Worm (Caenorhabditis elegans) whole organism, L4 larva: ENCODE measurements around the gene lys-2.

ENCODE experiments used
- ceh-32 ChIP-seq: sonication (generic microtip); optimal IDR thresholded peaks from 2 replicates; lab custom pipeline; 2016; ENCODE audit warnings: mild to moderate bottlenecking, missing genetic modification characterization, missing compliant biosample characterization; ENCODE audit not compliant: poor library complexity
- ces-1 ChIP-seq: fragments of 150-350 bp; sonication (generic microtip); optimal IDR thresholded peaks from 4 replicates; lab custom pipeline; 2014; ENCODE audit warnings: missing biosample characterization, missing genetic modification reagents, missing genetic modification characterization
- dmd-9 ChIP-seq: fragments of 200-800 bp; sonication (Bioruptor generic); IDR thresholded peaks from 2 replicates; pipeline ENCODE4 v1.3.6; 2022; ENCODE audit warnings: missing genetic modification reagents, missing genetic modification characterization, missing compliant biosample characterization
- dpl-1 ChIP-seq: fragments of 150-350 bp; optimal IDR thresholded peaks from 2 replicates; lab custom pipeline; 2014; ENCODE audit warnings: missing biosample characterization, missing genetic modification reagents, missing genetic modification characterization
- gei-8 ChIP-seq: fragments of 200-800 bp; sonication (Bioruptor generic); optimal IDR thresholded peaks from 2 replicates; lab custom pipeline; 2018; ENCODE audit warnings: mild to moderate bottlenecking, missing genetic modification characterization, missing compliant biosample characterization
- lin-15B ChIP-seq: fragments of 150-350 bp; sonication (generic microtip); optimal IDR thresholded peaks from 3 replicates; lab custom pipeline; 2014; ENCODE audit warnings: missing biosample characterization, missing genetic modification characterization
- lir-3 ChIP-seq: sonication (generic microtip); optimal IDR thresholded peaks from 2 replicates; lab custom pipeline; 2016; ENCODE audit warnings: mild to moderate bottlenecking, missing genetic modification characterization, missing compliant biosample characterization
- nhr-28 ChIP-seq: fragments of 150-350 bp; optimal IDR thresholded peaks from 2 replicates; lab custom pipeline; 2014; ENCODE audit warnings: missing biosample characterization, missing genetic modification characterization
- nhr-6 ChIP-seq: fragments of 150-350 bp; optimal IDR thresholded peaks from 2 replicates; lab custom pipeline; 2014; ENCODE audit warnings: missing biosample characterization, missing genetic modification characterization
- pha-4 ChIP-seq, 2 experiments: fragments of 150-350 bp in 1 of 2; fragments of 200-800 bp in 1 of 2; sonication (Bioruptor generic) in 1 of 2; IDR thresholded peaks in 1 of 2; optimal IDR thresholded peaks in 1 of 2; 2 replicates each; pipeline versions ENCODE4 v1.3.6 to Lab custom; 2014 to 2022; ENCODE audit warnings: missing genetic modification characterization in 2 of 2, missing genetic modification reagents in 2 of 2, missing biosample characterization in 1 of 2, missing compliant biosample characterization in 1 of 2
- pqm-1 ChIP-seq: sonication (generic microtip); optimal IDR thresholded peaks from 2 replicates; lab custom pipeline; 2017; ENCODE audit warnings: missing biosample characterization, missing genetic modification characterization
- skn-1 ChIP-seq: fragments of 150-350 bp; optimal IDR thresholded peaks from 2 replicates; lab custom pipeline; 2014; ENCODE audit warnings: missing biosample characterization, missing genetic modification characterization
- snpc-4 ChIP-seq: fragments of 150-350 bp; optimal IDR thresholded peaks from 2 replicates; lab custom pipeline; 2014; ENCODE audit warnings: missing biosample characterization, missing genetic modification characterization
- unc-62 ChIP-seq, 3 experiments: fragments of 150-350 bp in 1 of 3; sonication (generic microtip); optimal IDR thresholded peaks in 2 of 3; peaks in 1 of 3; 1 replicate in 1 of 3; 2 replicates in 2 of 3; lab custom pipeline; 2014 to 2017; ENCODE audit warnings: missing biosample characterization in 3 of 3, missing genetic modification characterization in 3 of 3, missing genetic modification reagents in 3 of 3, missing genotype in 1 of 3

DNA sequence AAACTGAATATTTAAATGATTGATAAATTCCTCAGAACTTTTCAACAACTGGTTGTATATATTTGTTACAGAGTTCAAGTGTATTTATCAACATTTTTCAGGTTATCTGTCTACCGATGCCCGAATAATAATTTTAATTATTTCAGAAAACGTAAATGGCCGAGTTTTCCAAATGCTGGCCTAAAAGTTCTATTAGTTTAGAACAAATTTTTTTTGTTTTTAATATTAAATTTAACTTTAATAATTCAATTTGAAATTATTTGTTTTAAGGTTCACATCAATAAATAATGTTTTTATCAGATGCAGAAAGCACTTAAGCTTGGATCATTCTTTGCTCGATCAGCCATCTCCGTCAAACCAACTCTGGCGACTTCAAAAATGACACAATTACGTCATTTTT lies 33.1 kb upstream of the lys-2 start, which contains the start of gene trx-2:
- TF ChIP-seq unc-62 (GFP tag; optimal IDR thresholded peaks at IDR 0.05 in 1 of 2; lab: Kevin White, UChicago) = no peak
- TF ChIP-seq unc-62 (tag; optimal IDR thresholded peaks at IDR 0.05; lab: Kevin White, UChicago) = no peak
- TF ChIP-seq lir-3 = no peak
- no peak for TF ChIP-seq dpl-1 (GFP tag; lab: Kevin White, UChicago)
- TF ChIP-seq pha-4 (GFP tag; IDR thresholded peaks at IDR 0.05; lab: Robert Waterston, UW) = no peak
- TF ChIP-seq pha-4 (tag; optimal IDR thresholded peaks at IDR 0.05; lab: Kevin White, UChicago) = no peak
- TF ChIP-seq dmd-9 (GFP tag; lab: Robert Waterston, UW) = no peak
- TF ChIP-seq ces-1 = no peak
- TF ChIP-seq pqm-1 (tag; lab: Kevin White, UChicago) = no peak
- TF ChIP-seq snpc-4 (tag; lab: Kevin White, UChicago) = no peak
- TF ChIP-seq ceh-32 (tag; lab: Kevin White, UChicago) = no peak
- TF ChIP-seq nhr-6 (tag; lab: Kevin White, UChicago) = no peak
- no peak for TF ChIP-seq skn-1 (tag; lab: Kevin White, UChicago)
- TF ChIP-seq nhr-28 = no peak
- TF ChIP-seq gei-8 (GFP tag; lab: Kevin White, UChicago) = no peak
- TF ChIP-seq lin-15B (tag; lab: Kevin White, UChicago) = no peak
